Worm (Caenorhabditis elegans) whole organism, young adult: Measurements from ENCODE around the gene R05F9.11.
"Not testable (repeated sequence)": the region's sequence is repeated elsewhere in the genome, so short reads cannot be mapped to it uniquely, and the experiment has no call there.

ENCODE experiments used
- B0261.1 ChIP-seq: sonication (generic microtip); optimal IDR thresholded peaks from 2 replicates; lab custom pipeline; 2016; ENCODE audit warnings: mild to moderate bottlenecking, missing genetic modification characterization, moderate library complexity, missing compliant biosample characterization
- C06A6.2 ChIP-seq: fragments of 200-800 bp; sonication (Bioruptor generic); conservative IDR thresholded peaks from 2 replicates; pipeline ENCODE4 v1.3.6; 2022; ENCODE audit warnings: missing genetic modification characterization, missing compliant biosample characterization
- F10E7.11 ChIP-seq: sonication (generic microtip); optimal IDR thresholded peaks from 2 replicates; lab custom pipeline; 2017; ENCODE audit warnings: mild to moderate bottlenecking, missing genetic modification characterization, moderate library complexity, missing compliant biosample characterization
- F33H1.4 ChIP-seq: fragments of 200-800 bp; sonication (Bioruptor generic); IDR thresholded peaks from 2 replicates; pipeline ENCODE4 v1.3.6; 2022; ENCODE audit warnings: missing genetic modification reagents, missing genetic modification characterization, missing compliant biosample characterization
- Y53G8AR.9 ChIP-seq: fragments of 200-800 bp; sonication (Bioruptor generic); conservative IDR thresholded peaks from 2 replicates; pipeline ENCODE4 v1.3.6; 2022; ENCODE audit warnings: missing genetic modification reagents, missing genetic modification characterization, missing compliant biosample characterization
- Y56A3A.18 ChIP-seq: fragments of 200-800 bp; sonication (Bioruptor generic); IDR thresholded peaks from 2 replicates; pipeline ENCODE4 v1.3.6; 2022; ENCODE audit warnings: missing genetic modification reagents, missing genetic modification characterization, missing compliant biosample characterization
- aptf-2 ChIP-seq: fragments of 200-800 bp; sonication (Bioruptor generic); conservative IDR thresholded peaks from 2 replicates; pipeline ENCODE4 v1.3.6; 2022; ENCODE audit warnings: missing genetic modification reagents, missing genetic modification characterization, missing compliant biosample characterization
- atf-7 ChIP-seq: sonication (generic microtip); optimal IDR thresholded peaks from 2 replicates; lab custom pipeline; 2017; ENCODE audit warnings: mild to moderate bottlenecking, missing genetic modification characterization, missing compliant biosample characterization
- athp-1 ChIP-seq: sonication (generic microtip); optimal IDR thresholded peaks from 2 replicates; lab custom pipeline; 2017; ENCODE audit warnings: mild to moderate bottlenecking, missing genetic modification characterization, missing compliant biosample characterization
- attf-5 ChIP-seq: fragments of 200-800 bp; sonication (Bioruptor generic); optimal IDR thresholded peaks from 2 replicates; lab custom pipeline; 2018; ENCODE audit warnings: mild to moderate bottlenecking, missing genetic modification characterization, missing compliant biosample characterization
- bed-2 ChIP-seq: fragments of 200-800 bp; sonication (Bioruptor generic); IDR thresholded peaks from 2 replicates; pipeline ENCODE4 v1.3.6; 2022; ENCODE audit warnings: missing genetic modification reagents, missing genetic modification characterization, missing compliant biosample characterization
- ccch-3 ChIP-seq: fragments of 200-800 bp; sonication (Bioruptor generic); optimal IDR thresholded peaks from 2 replicates; lab custom pipeline; 2018; ENCODE audit warnings: mild to moderate bottlenecking, missing genetic modification characterization, missing compliant biosample characterization
- cebp-1 ChIP-seq, 2 experiments: fragments of 200-800 bp in 1 of 2; sonication (Bioruptor generic) in 1 of 2; sonication (generic microtip) in 1 of 2; IDR thresholded peaks in 1 of 2; optimal IDR thresholded peaks in 1 of 2; 2 replicates each; pipeline versions ENCODE4 v1.3.6 to Lab custom; 2017 to 2022; ENCODE audit warnings: missing compliant biosample characterization in 2 of 2, missing genetic modification characterization in 2 of 2, mild to moderate bottlenecking in 1 of 2, missing genetic modification reagents in 1 of 2, moderate library complexity in 1 of 2
- cebp-2 ChIP-seq: fragments of 200-800 bp; sonication (Bioruptor generic); IDR thresholded peaks from 2 replicates; pipeline ENCODE4 v1.3.6; 2022; ENCODE audit warnings: missing genetic modification characterization, missing compliant biosample characterization
- ceh-40 ChIP-seq: fragments of 200-800 bp; sonication (Bioruptor generic); IDR thresholded peaks from 2 replicates; pipeline ENCODE4 v1.3.6; 2022; ENCODE audit warnings: missing genetic modification characterization, missing compliant biosample characterization
- ceh-58 ChIP-seq: fragments of 200-800 bp; sonication (Bioruptor generic); IDR thresholded peaks from 2 replicates; pipeline ENCODE4 v1.3.6; 2022; ENCODE audit warnings: missing genetic modification characterization, missing compliant biosample characterization
- hlh-26 ChIP-seq: fragments of 200-800 bp; sonication (Bioruptor generic); conservative IDR thresholded peaks from 2 replicates; pipeline ENCODE4 v1.3.6; 2022; ENCODE audit warnings: missing genetic modification reagents, missing genetic modification characterization, missing compliant biosample characterization
- hmg-1.2 ChIP-seq: fragments of 200-800 bp; sonication (Bioruptor generic); IDR thresholded peaks from 2 replicates; pipeline ENCODE4 v1.3.6; 2022; ENCODE audit warnings: missing genetic modification reagents, missing genetic modification characterization, missing compliant biosample characterization
- hrde-1 ChIP-seq: sonication (generic microtip); optimal IDR thresholded peaks from 2 replicates; lab custom pipeline; 2016; ENCODE audit warnings: missing genetic modification characterization, mild to moderate bottlenecking, missing compliant biosample characterization, moderate library complexity, missing genotype, missing genetic modification reagents, borderline replicate concordance
- lin-26 ChIP-seq: fragments of 200-800 bp; sonication (Bioruptor generic); IDR thresholded peaks from 2 replicates; pipeline ENCODE4 v1.3.6; 2022; ENCODE audit warnings: missing genetic modification reagents, missing genetic modification characterization, missing compliant biosample characterization
- lsy-27 ChIP-seq: sonication (generic microtip); optimal IDR thresholded peaks from 2 replicates; lab custom pipeline; 2017; ENCODE audit warnings: missing genetic modification characterization, mild to moderate bottlenecking, missing compliant biosample characterization, antibody characterized with exemption, missing genotype, borderline replicate concordance; ENCODE audit not compliant: insufficient read depth
- madf-3 ChIP-seq: fragments of 200-800 bp; sonication (Bioruptor generic); IDR thresholded peaks from 2 replicates; pipeline ENCODE4 v1.3.6; 2022; ENCODE audit warnings: missing genetic modification reagents, missing genetic modification characterization, missing compliant biosample characterization
- madf-6 ChIP-seq: fragments of 200-800 bp; sonication (Bioruptor generic); IDR thresholded peaks from 2 replicates; pipeline ENCODE4 v1.3.6; 2022; ENCODE audit warnings: missing genetic modification reagents, missing genetic modification characterization, missing compliant biosample characterization
- madf-8 ChIP-seq: fragments of 200-800 bp; sonication (Bioruptor generic); conservative IDR thresholded peaks from 2 replicates; pipeline ENCODE4 v1.3.6; 2022; ENCODE audit warnings: missing genetic modification reagents, missing genetic modification characterization, missing compliant biosample characterization
- mcd-1 ChIP-seq: fragments of 200-800 bp; sonication (Bioruptor generic); IDR thresholded peaks from 2 replicates; pipeline ENCODE4 v1.3.6; 2022; ENCODE audit warnings: missing genetic modification reagents, missing genetic modification characterization, missing compliant biosample characterization
- nfyb-1 ChIP-seq: fragments of 200-800 bp; sonication (Bioruptor generic); IDR thresholded peaks from 2 replicates; pipeline ENCODE4 v1.3.6; 2022; ENCODE audit warnings: missing genetic modification reagents, missing genetic modification characterization, missing compliant biosample characterization
- nhr-120 ChIP-seq: fragments of 200-800 bp; sonication (Bioruptor generic); IDR thresholded peaks from 2 replicates; pipeline ENCODE4 v1.3.6; 2022; ENCODE audit warnings: missing genetic modification characterization, missing compliant biosample characterization
- pbrm-1 ChIP-seq: fragments of 200-800 bp; sonication (Bioruptor generic); IDR thresholded peaks from 2 replicates; pipeline ENCODE4 v1.3.6; 2022; ENCODE audit warnings: missing genetic modification reagents, missing genetic modification characterization, missing compliant biosample characterization
- rcor-1 ChIP-seq: fragments of 200-800 bp; sonication (Bioruptor generic); IDR thresholded peaks from 2 replicates; pipeline ENCODE4 v1.3.6; 2022; ENCODE audit warnings: missing genetic modification reagents, missing genetic modification characterization, missing compliant biosample characterization
- repo-1 ChIP-seq: sonication (generic microtip); optimal IDR thresholded peaks from 2 replicates; lab custom pipeline; 2017; ENCODE audit warnings: mild to moderate bottlenecking, missing genetic modification characterization, missing compliant biosample characterization
- rpc-1 ChIP-seq, 2 experiments: fragments of 150-350 bp in 1 of 2; sonication (generic microtip) in 1 of 2; optimal IDR thresholded peaks; 2 replicates each; lab custom pipeline; 2014 to 2018; ENCODE audit warnings: missing biosample characterization in 1 of 2, missing genetic modification characterization in 1 of 2, missing genetic modification reagents in 1 of 2, missing genotype in 1 of 2
- sdz-38 ChIP-seq: sonication (generic microtip); optimal IDR thresholded peaks from 2 replicates; lab custom pipeline; 2016; ENCODE audit warnings: missing genotype, missing genetic modification characterization, missing compliant biosample characterization
- somi-1 ChIP-seq: fragments of 200-800 bp; sonication (Bioruptor generic); optimal IDR thresholded peaks from 2 replicates; lab custom pipeline; 2018; ENCODE audit warnings: mild to moderate bottlenecking, missing genetic modification characterization, missing compliant biosample characterization
- tbp1 ChIP-seq: fragments of 200-800 bp; sonication (Bioruptor generic); optimal IDR thresholded peaks from 2 replicates; lab custom pipeline; 2018; ENCODE audit warnings: mild to moderate bottlenecking, missing genetic modification characterization, missing compliant biosample characterization
- ztf-25 ChIP-seq: fragments of 200-800 bp; sonication (Bioruptor generic); IDR thresholded peaks from 2 replicates; pipeline ENCODE4 v1.3.6; 2022; ENCODE audit warnings: missing genetic modification reagents, missing genetic modification characterization, missing compliant biosample characterization

R05F9.11 gene

ce11 chrII:4934954-4935353, 20.9 kb upstream of the R05F9.11 start, which contains the start of gene gst-30:
Gene gst-30, minus strand, starts transcription at chrII:4935054.
- no peak for TF ChIP-seq atf-7 (tag; lab: Kevin White, UChicago)
- TF ChIP-seq ceh-40 (GFP tag; lab: Robert Waterston, UW) = no peak
- no peak for TF ChIP-seq rpc-1 (optimal IDR thresholded peaks at IDR 0.05; lab: Kevin White, UChicago)
- no peak for TF ChIP-seq rpc-1 (tag; optimal IDR thresholded peaks at IDR 0.05; lab: Kevin White, UChicago)
- TF ChIP-seq F10E7.11 (tag; lab: Kevin White, UChicago) = no peak
- no peak for TF ChIP-seq repo-1 (tag; lab: Kevin White, UChicago)
- TF ChIP-seq, all 124 proteins: peak for 0

- TF ChIP-seq nfyb-1, madf-3, bed-2: not testable (repeated sequence)
Observed at ce11 chrII:4932727-4933126, 18.7 kb upstream of the R05F9.11 start, which contains the start of gene msp-152. Gene msp-152, plus strand, starts transcription at chrII:4933027.

ce11 chrII:4931286-4931685, 17.3 kb upstream of the R05F9.11 start:
- no peak for TF ChIP-seq ceh-58
- TF ChIP-seq somi-1 (GFP tag; lab: Kevin White, UChicago) = no peak
- no peak for TF ChIP-seq ccch-3 (GFP tag; lab: Kevin White, UChicago)
- TF ChIP-seq lsy-27 = no peak
- no peak for TF ChIP-seq Y56A3A.18 (GFP tag; lab: Robert Waterston, UW)
- no peak for TF ChIP-seq nhr-120 (GFP tag; lab: Robert Waterston, UW)
- no peak for TF ChIP-seq athp-1 (tag; lab: Kevin White, UChicago)
- no peak for TF ChIP-seq madf-8
- no peak for TF ChIP-seq attf-5 (GFP tag; lab: Kevin White, UChicago)
- TF ChIP-seq sdz-38 (tag; lab: Kevin White, UChicago) = no peak
- no peak for TF ChIP-seq hlh-26 (GFP tag; lab: Robert Waterston, UW)
- no peak for TF ChIP-seq hrde-1 (tag; lab: Kevin White, UChicago)

- TF ChIP-seq F33H1.4 (GFP tag; lab: Robert Waterston, UW) (0 out of 2 replicates have a peak, but pooled peaks have one; percentile 16), rpc-1 (tag; optimal IDR thresholded peaks at IDR 0.05; lab: Kevin White, UChicago) (peak; percentile 44), cebp-1 (GFP tag; IDR thresholded peaks at IDR 0.05; lab: Robert Waterston, UW) (peak; percentile 32; the same call in 1 of the 2 replicates), tbp1 (GFP tag; lab: Kevin White, UChicago) (peak; percentile 84), B0261.1 (peak; percentile 61), mcd-1 (GFP tag; lab: Robert Waterston, UW) (0 out of 2 replicates have a peak, but pooled peaks have one; percentile 22), Y56A3A.18 (GFP tag; lab: Robert Waterston, UW) (0 out of 2 replicates have a peak, but pooled peaks have one; percentile 38), pbrm-1 (0 out of 2 replicates have a peak, but pooled peaks have one; percentile 28), ceh-40 (GFP tag; lab: Robert Waterston, UW) (0 out of 2 replicates have a peak, but pooled peaks have one; percentile 69), lin-26 (GFP tag; lab: Robert Waterston, UW) (peak; percentile 96), rcor-1 (GFP tag; lab: Robert Waterston, UW) (0 out of 2 replicates have a peak, but pooled peaks have one; percentile 13), ztf-25 (GFP tag; lab: Robert Waterston, UW) (peak; percentile 87), hmg-1.2 (GFP tag; lab: Robert Waterston, UW) (peak; percentile 74), cebp-2 (GFP tag; lab: Robert Waterston, UW) (0 out of 2 replicates have a peak, but pooled peaks have one; percentile 22), C06A6.2 (GFP tag; lab: Robert Waterston, UW) (0 out of 2 replicates have a peak, but pooled peaks have one; percentile 15), Y53G8AR.9 (0 out of 2 replicates have a peak, but pooled peaks have one; percentile 28), nfyb-1 (peak; percentile 49; the same call in 1 of the 2 replicates), madf-6 (GFP tag; lab: Robert Waterston, UW) (peak; percentile 57; the same call in 1 of the 2 replicates), aptf-2 (0 out of 2 replicates have a peak, but pooled peaks have one; percentile 10)
- TF ChIP-seq rpc-1 (optimal IDR thresholded peaks at IDR 0.05; lab: Kevin White, UChicago); cebp-1 (tag; optimal IDR thresholded peaks at IDR 0.05; lab: Kevin White, UChicago): not testable (repeated sequence)
Observed at ce11 chrII:4928367-4928766, 14.3 kb upstream of the R05F9.11 start.
